Worm (Caenorhabditis elegans): Measurements from ENCODE around the gene C31H2.4.

The C31H2.4 gene

DNA sequence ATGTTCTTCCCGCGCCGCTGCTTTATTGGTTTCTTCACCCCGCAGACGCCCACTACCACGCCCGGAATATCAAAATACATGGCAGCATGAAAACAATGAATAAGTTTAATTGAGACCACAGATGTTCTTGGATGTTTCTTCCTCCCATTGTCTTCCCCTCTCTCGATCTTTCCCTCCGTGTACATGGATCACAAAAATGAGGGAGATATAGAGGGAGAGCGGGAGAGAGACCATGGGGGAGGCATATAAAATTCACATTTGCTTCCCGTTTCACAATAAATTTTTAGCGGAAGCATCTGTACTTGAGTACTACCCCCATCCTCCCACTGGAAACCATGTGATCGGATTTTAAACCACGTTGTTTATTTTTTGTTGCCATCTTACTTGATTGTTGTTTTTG is 33.9 kb upstream of the C31H2.4 start:
- TF ChIP-seq hlh-1 (tag; optimal IDR thresholded peaks at IDR 0.05): no peak

DNA sequence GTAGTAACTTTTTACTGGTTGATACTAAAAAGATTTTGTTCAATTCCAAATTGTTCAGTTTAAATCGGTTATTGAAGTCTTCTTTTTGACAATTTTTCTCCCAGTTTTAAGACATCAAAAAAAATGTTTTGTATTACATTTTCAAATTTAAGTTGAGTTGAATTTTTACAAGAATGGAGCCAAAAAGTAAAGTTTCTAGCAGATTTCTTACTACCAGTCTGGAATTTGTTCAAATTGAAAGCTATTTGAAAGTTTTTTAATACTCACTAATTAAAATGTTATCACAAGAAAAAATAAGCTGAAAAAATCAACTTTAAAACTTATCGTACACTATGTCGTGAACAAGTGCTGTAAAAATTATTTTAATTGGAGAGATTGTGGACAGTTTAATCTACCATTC is 30.6 kb upstream of the C31H2.4 start:
- TF ChIP-seq flh-1 (GFP tag; optimal IDR thresholded peaks at IDR 0.05) (no peak), nhr-76 (tag; optimal IDR thresholded peaks at IDR 0.05) (no peak), sptf-1 (tag; optimal IDR thresholded peaks at IDR 0.05) (no peak), tbx-8 (GFP tag; optimal IDR thresholded peaks at IDR 0.05) (no peak), lsy-2 (tag; optimal IDR thresholded peaks at IDR 0.05) (no peak), mab-5 (tag; optimal IDR thresholded peaks at IDR 0.05) (no peak), hlh-1 (tag; optimal IDR thresholded peaks at IDR 0.05) (no peak), nhr-12 (tag; optimal IDR thresholded peaks at IDR 0.05) (no peak), drap-1 (GFP tag; optimal IDR thresholded peaks at IDR 0.05) (no peak), bed-3 (GFP tag; optimal IDR thresholded peaks at IDR 0.05) (no peak), blmp-1 (tag; optimal IDR thresholded peaks at IDR 0.05) (no peak), lin-32 (GFP tag; optimal IDR thresholded peaks at IDR 0.05) (no peak), zip-8 (tag; optimal IDR thresholded peaks at IDR 0.05) (no peak), mep-1 (tag; optimal IDR thresholded peaks at IDR 0.05) (no peak), ham-2 (GFP tag; optimal IDR thresholded peaks at IDR 0.05) (no peak), nhr-28 (tag; optimal IDR thresholded peaks at IDR 0.05) (no peak), ces-1 (GFP tag; optimal IDR thresholded peaks at IDR 0.05) (no peak), elt-3 (tag; optimal IDR thresholded peaks at IDR 0.05) (no peak)

ce11 chrX:5188977-5189376 is 29.5 kb upstream of the C31H2.4 start, which contains the start of gene zig-6:
Gene zig-6 (minus strand): TSS chrX:5189077.
- TF ChIP-seq elt-1 (tag; optimal IDR thresholded peaks at IDR 0.05; ENCODE audit: borderline replicate concordance, insufficient read depth): no peak
- no peak for TF ChIP-seq sptf-1 (tag; optimal IDR thresholded peaks at IDR 0.05)
- no peak for TF ChIP-seq unc-120 (tag; optimal IDR thresholded peaks at IDR 0.05; ENCODE audit: poor library complexity, severe bottlenecking)
- no peak for TF ChIP-seq lin-13 (tag; optimal IDR thresholded peaks at IDR 0.05)
- TF ChIP-seq lin-32 (GFP tag; optimal IDR thresholded peaks at IDR 0.05): no peak
- TF ChIP-seq snpc-4 (tag; optimal IDR thresholded peaks at IDR 0.05): no peak
- TF ChIP-seq sem-2 (GFP tag; optimal IDR thresholded peaks at IDR 0.05): no peak
- TF ChIP-seq mls-2 (tag; optimal IDR thresholded peaks at IDR 0.05): no peak
- no peak for TF ChIP-seq ceh-83 (GFP tag; optimal IDR thresholded peaks at IDR 0.05)
- TF ChIP-seq ceh-39 (tag; optimal IDR thresholded peaks at IDR 0.05): no peak
- no peak for TF ChIP-seq ceh-43 (GFP tag; optimal IDR thresholded peaks at IDR 0.05)
- no peak for TF ChIP-seq nhr-12 (tag; optimal IDR thresholded peaks at IDR 0.05)
- no peak for TF ChIP-seq mep-1 (tag; optimal IDR thresholded peaks at IDR 0.05)
- no peak for TF ChIP-seq tbx-8 (GFP tag; optimal IDR thresholded peaks at IDR 0.05)
- TF ChIP-seq flh-1 (GFP tag; optimal IDR thresholded peaks at IDR 0.05): no peak
- TF ChIP-seq blmp-1 (tag; optimal IDR thresholded peaks at IDR 0.05): no peak

DNA sequence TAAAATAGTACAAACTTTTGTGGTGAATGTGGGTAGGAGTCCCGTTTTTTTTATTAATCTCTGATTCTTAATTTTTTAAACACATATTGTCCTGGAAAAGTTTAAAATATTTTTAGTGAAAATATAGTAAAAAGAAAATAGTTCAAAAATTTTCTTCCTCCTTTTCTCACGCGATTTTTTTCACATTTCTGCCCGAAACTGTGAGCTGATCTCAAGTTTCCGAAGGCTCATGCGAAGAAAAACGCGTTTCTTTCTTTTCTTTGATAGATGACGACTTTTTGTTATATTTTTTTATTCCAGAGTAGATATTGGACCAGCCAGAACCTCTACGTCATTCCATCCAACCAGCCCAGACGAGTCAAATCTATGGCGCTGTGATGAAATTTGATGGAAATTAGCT is 24.5 kb upstream of the C31H2.4 start, which contains the start of gene T03G11.9:
Gene T03G11.9, plus strand, starts transcription at position 301 of the 400 bp plus-strand sequence.
- TF ChIP-seq M03D4.4 (tag; optimal IDR thresholded peaks at IDR 0.05): no peak
- TF ChIP-seq blmp-1 (tag; optimal IDR thresholded peaks at IDR 0.05): no peak
- TF ChIP-seq mep-1 (tag; optimal IDR thresholded peaks at IDR 0.05): no peak
- TF ChIP-seq sptf-1 (tag; optimal IDR thresholded peaks at IDR 0.05): no peak
- no peak for TF ChIP-seq drap-1 (GFP tag; optimal IDR thresholded peaks at IDR 0.05)
- no peak for TF ChIP-seq nhr-237 (tag; optimal IDR thresholded peaks at IDR 0.05)
- TF ChIP-seq hlh-1 (tag; optimal IDR thresholded peaks at IDR 0.05): no peak

ce11 chrX:5179874-5180273 is 20.4 kb upstream of the C31H2.4 start, which contains the start of gene sru-48:
Gene sru-48 (plus strand): TSS chrX:5180174.
- TF ChIP-seq hlh-1 (tag; optimal IDR thresholded peaks at IDR 0.05) (no peak), nhr-12 (tag; optimal IDR thresholded peaks at IDR 0.05) (no peak), blmp-1 (tag; optimal IDR thresholded peaks at IDR 0.05) (no peak), nhr-2 (tag; optimal IDR thresholded peaks at IDR 0.05) (no peak), lin-13 (tag; optimal IDR thresholded peaks at IDR 0.05) (no peak), lsy-2 (tag; optimal IDR thresholded peaks at IDR 0.05) (no peak), unc-62 (GFP tag; optimal IDR thresholded peaks at IDR 0.05) (no peak), unc-39 (tag; optimal IDR thresholded peaks at IDR 0.05) (no peak), ceh-39 (tag; optimal IDR thresholded peaks at IDR 0.05) (no peak), nhr-76 (tag; optimal IDR thresholded peaks at IDR 0.05) (no peak), cnd-1 (tag; optimal IDR thresholded peaks at IDR 0.05) (no peak), drap-1 (GFP tag; optimal IDR thresholded peaks at IDR 0.05) (no peak), ham-2 (GFP tag; optimal IDR thresholded peaks at IDR 0.05) (no peak), lin-32 (GFP tag; optimal IDR thresholded peaks at IDR 0.05) (no peak), nhr-28 (tag; optimal IDR thresholded peaks at IDR 0.05) (no peak), snpc-4 (tag; optimal IDR thresholded peaks at IDR 0.05) (no peak), bed-3 (GFP tag; optimal IDR thresholded peaks at IDR 0.05) (no peak)

All from whole organism, mixed stage, embryonic.